Fruit fly (Drosophila melanogaster) whole organism, wandering third instar larva: ENCODE results near the gene CG6696.

Source experiments
- CG9705 ChIP-seq: fragments of 200-800 bp; sonication (Bioruptor generic); optimal IDR thresholded peaks from 2 replicates; lab custom pipeline; 2018; ENCODE audit warnings: missing biosample characterization, mild to moderate bottlenecking, missing genetic modification characterization
- CrebA ChIP-seq: fragments of 200-800 bp; sonication (Bioruptor generic); optimal IDR thresholded peaks from 2 replicates; lab custom pipeline; 2016; ENCODE audit warnings: missing biosample characterization, mild to moderate bottlenecking, missing genetic modification characterization, borderline replicate concordance
- HLH106 ChIP-seq: fragments of 200-800 bp; optimal IDR thresholded peaks from 3 replicates; lab custom pipeline; 2019; ENCODE audit warnings: missing biosample characterization, mild to moderate bottlenecking, missing genetic modification characterization, moderate library complexity
- Mio ChIP-seq: sonication (Bioruptor generic); optimal IDR thresholded peaks from 2 replicates; lab custom pipeline; 2016; ENCODE audit warnings: missing biosample characterization, missing genetic modification characterization
- Myc ChIP-seq: fragments of >200 bp; optimal IDR thresholded peaks from 2 replicates; lab custom pipeline; 2017
- N ChIP-seq: fragments of >200 bp; optimal IDR thresholded peaks from 2 replicates; lab custom pipeline; 2018; ENCODE audit warnings: missing biosample characterization, missing external identifiers, missing genetic modification characterization
- OdsH ChIP-seq: fragments of 200-800 bp; sonication (Bioruptor generic); optimal IDR thresholded peaks from 2 replicates; lab custom pipeline; 2016; ENCODE audit warnings: missing biosample characterization, mild to moderate bottlenecking, missing genetic modification characterization
- Sp1 ChIP-seq: fragments of 200-800 bp; sonication (Bioruptor generic); optimal IDR thresholded peaks from 3 replicates; lab custom pipeline; 2019; ENCODE audit warnings: missing biosample characterization, mild to moderate bottlenecking, missing genetic modification characterization, moderate library complexity
- br ChIP-seq: fragments of 200-800 bp; sonication (Bioruptor generic); optimal IDR thresholded peaks from 2 replicates; lab custom pipeline; 2016; ENCODE audit warnings: missing biosample characterization, missing genetic modification characterization
- brk ChIP-seq: fragments of 200-800 bp; sonication (Bioruptor generic); optimal IDR thresholded peaks from 2 replicates; lab custom pipeline; 2016; ENCODE audit warnings: missing biosample characterization, mild to moderate bottlenecking, missing genetic modification characterization
- dmrt93B ChIP-seq: fragments of 200-800 bp; sonication (Bioruptor generic); optimal IDR thresholded peaks from 2 replicates; lab custom pipeline; 2018; ENCODE audit warnings: missing biosample characterization, mild to moderate bottlenecking, missing genetic modification characterization
- ey ChIP-seq: fragments of 200-800 bp; sonication (Bioruptor generic); optimal IDR thresholded peaks from 2 replicates; lab custom pipeline; 2016; ENCODE audit warnings: missing biosample characterization, missing genetic modification characterization
- foxo ChIP-seq, 2 experiments: fragments of 200-800 bp; sonication (Bioruptor generic); optimal IDR thresholded peaks; 2 replicates in 1 of 2; 3 replicates in 1 of 2; lab custom pipeline; 2016 to 2017; ENCODE audit warnings: missing biosample characterization in 2 of 2, missing genetic modification characterization in 2 of 2
- fru ChIP-seq: fragments of 200-800 bp; sonication (Bioruptor generic); optimal IDR thresholded peaks from 3 replicates; lab custom pipeline; 2016; ENCODE audit warnings: missing biosample characterization, mild to moderate bottlenecking, missing genetic modification characterization
- h ChIP-seq: fragments of 200-800 bp; sonication (Bioruptor generic); optimal IDR thresholded peaks from 3 replicates; lab custom pipeline; 2016; ENCODE audit warnings: missing biosample characterization, mild to moderate bottlenecking, missing genetic modification characterization
- psq ChIP-seq: fragments of 200-800 bp; sonication (Bioruptor generic); optimal IDR thresholded peaks from 3 replicates; lab custom pipeline; 2017; ENCODE audit warnings: missing biosample characterization, mild to moderate bottlenecking, missing genetic modification characterization, moderate library complexity
- rgr ChIP-seq: fragments of 200-800 bp; sonication (Bioruptor generic); optimal IDR thresholded peaks from 3 replicates; lab custom pipeline; 2016; ENCODE audit warnings: missing biosample characterization, mild to moderate bottlenecking, missing genetic modification characterization
- sv ChIP-seq: fragments of 200-800 bp; sonication (Bioruptor generic); optimal IDR thresholded peaks from 3 replicates; lab custom pipeline; 2016; ENCODE audit warnings: missing biosample characterization, missing genetic modification characterization

CG6696 gene

DNA sequence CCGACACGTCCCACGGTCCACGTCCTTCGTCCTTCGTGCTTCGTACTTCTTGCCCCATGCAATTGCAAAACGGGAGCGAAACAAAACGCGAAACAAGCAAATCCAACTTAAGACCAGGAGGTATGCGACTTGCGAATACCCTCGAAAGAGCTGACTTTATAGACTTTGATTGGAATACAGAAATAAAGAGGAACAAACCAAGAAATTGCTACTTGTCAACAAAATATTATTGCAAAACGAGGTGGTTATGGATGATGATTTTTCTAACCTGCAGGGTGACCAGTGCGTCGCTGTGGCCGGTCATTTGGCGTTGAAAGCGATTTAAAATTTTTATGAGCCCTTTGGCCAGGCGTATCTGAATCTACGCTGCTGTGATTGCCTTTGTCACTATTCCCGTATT is 48.5 kb downstream of the CG6696 start:
- peak; percentile 1 for TF ChIP-seq dmrt93B (GFP tag; lab: Kevin White, UChicago)
- no peak for TF ChIP-seq Mio (GFP tag; lab: Kevin White, UChicago)
- no peak for TF ChIP-seq OdsH (GFP tag; lab: Kevin White, UChicago)
- TF ChIP-seq fru, result peak; percentile 62
- peak; percentile 20 for TF ChIP-seq ey (GFP tag; lab: Kevin White, UChicago)
- TF ChIP-seq foxo (GFP tag; optimal IDR thresholded peaks at IDR 0.05; lab: Kevin White, UChicago), result peak in 1 of 2 experiments; percentile 58
- TF ChIP-seq CG9705 (GFP tag; lab: Kevin White, UChicago), result no peak
- TF ChIP-seq rgr (GFP tag; lab: Kevin White, UChicago), result peak; percentile 21
- TF ChIP-seq psq (GFP tag; lab: Kevin White, UChicago), result no peak
- TF ChIP-seq CrebA (GFP tag; lab: Kevin White, UChicago), result no peak
- TF ChIP-seq sv (GFP tag; lab: Kevin White, UChicago), result no peak
- no peak for TF ChIP-seq brk (GFP tag; lab: Kevin White, UChicago)
- peak; percentile 28 for TF ChIP-seq h (GFP tag; lab: Kevin White, UChicago)
- peak; percentile 30 for TF ChIP-seq Sp1 (GFP tag; lab: Kevin White, UChicago)
- peak; percentile 24 for TF ChIP-seq br (GFP tag; lab: Kevin White, UChicago)
- peak; percentile 37 for TF ChIP-seq HLH106
- no peak for TF ChIP-seq Myc
- no peak for TF ChIP-seq N (GFP tag; lab: Kevin White, UChicago)
